Worm (Caenorhabditis elegans) whole organism, L1 larva: ENCODE measurements around the gene Y43F8B.7.

Experiments
- C16A3.4 ChIP-seq: fragments of 150-350 bp; optimal IDR thresholded peaks from 2 replicates; lab custom pipeline; 2014; ENCODE audit warnings: missing biosample characterization, missing genetic modification characterization
- F16B12.6 ChIP-seq: fragments of 150-350 bp; optimal IDR thresholded peaks from 2 replicates; lab custom pipeline; 2014; ENCODE audit warnings: missing biosample characterization, missing genetic modification characterization
- aha-1 ChIP-seq: fragments of 150-350 bp; optimal IDR thresholded peaks from 2 replicates; lab custom pipeline; 2014; ENCODE audit warnings: missing biosample characterization, missing genetic modification characterization
- alr-1 ChIP-seq: fragments of 200-800 bp; sonication (Bioruptor generic); optimal IDR thresholded peaks from 2 replicates; lab custom pipeline; 2018; ENCODE audit warnings: borderline replicate concordance, mild to moderate bottlenecking, missing genetic modification characterization, missing compliant biosample characterization
- aly-2 ChIP-seq: fragments of 150-350 bp; optimal IDR thresholded peaks from 2 replicates; lab custom pipeline; 2014; ENCODE audit warnings: missing biosample characterization, missing genetic modification characterization
- ama-1 ChIP-seq: fragments of 150-350 bp; optimal IDR thresholded peaks from 2 replicates; lab custom pipeline; 2014
- blmp-1 ChIP-seq: fragments of 150-350 bp; optimal IDR thresholded peaks from 2 replicates; lab custom pipeline; 2014; ENCODE audit warnings: missing biosample characterization, missing genetic modification characterization
- ceh-90 ChIP-seq: sonication (generic microtip); optimal IDR thresholded peaks from 2 replicates; lab custom pipeline; 2016; ENCODE audit warnings: missing genetic modification characterization, missing compliant biosample characterization
- dsc-1 ChIP-seq: sonication (generic microtip); optimal IDR thresholded peaks from 2 replicates; lab custom pipeline; 2016; ENCODE audit warnings: mild to moderate bottlenecking, missing genetic modification characterization, missing compliant biosample characterization
- efl-1 ChIP-seq, 4 experiments: fragments of 150-350 bp; optimal IDR thresholded peaks in 3 of 4; peaks in 1 of 4; 1 replicate in 1 of 4; 2 replicates in 3 of 4; lab custom pipeline; 2014; ENCODE audit warnings: missing biosample characterization in 2 of 4, missing genetic modification characterization in 2 of 4, missing genetic modification reagents in 2 of 4
- efl-3 ChIP-seq: fragments of 200-800 bp; sonication (Bioruptor generic); optimal IDR thresholded peaks from 2 replicates; lab custom pipeline; 2018; ENCODE audit warnings: mild to moderate bottlenecking, missing genetic modification characterization, missing compliant biosample characterization
- egl-13 ChIP-seq: sonication (generic microtip); optimal IDR thresholded peaks from 2 replicates; lab custom pipeline; 2016; ENCODE audit warnings: missing genotype, missing genetic modification reagents, missing genetic modification characterization, missing compliant biosample characterization
- egl-27 ChIP-seq, 2 experiments: fragments of 150-350 bp in 1 of 2; sonication (generic microtip); optimal IDR thresholded peaks; 3 replicates each; lab custom pipeline; 2017 to 2018; ENCODE audit warnings: missing biosample characterization in 2 of 2, missing genetic modification characterization in 2 of 2, missing genetic modification reagents in 2 of 2
- elt-2 ChIP-seq: sonication (generic microtip); optimal IDR thresholded peaks from 2 replicates; lab custom pipeline; 2016; ENCODE audit warnings: missing genetic modification characterization, mild to moderate bottlenecking, inconsistent platforms, missing compliant biosample characterization, missing genetic modification reagents
- fkh-10 ChIP-seq: sonication (generic microtip); optimal IDR thresholded peaks from 2 replicates; lab custom pipeline; 2017; ENCODE audit warnings: missing biosample characterization, missing genetic modification reagents, missing genetic modification characterization
- fkh-8 ChIP-seq: sonication (generic microtip); optimal IDR thresholded peaks from 2 replicates; lab custom pipeline; 2016; ENCODE audit warnings: mild to moderate bottlenecking, missing genetic modification characterization, missing compliant biosample characterization
- fos-1 ChIP-seq: fragments of 150-350 bp; optimal IDR thresholded peaks from 2 replicates; lab custom pipeline; 2014; ENCODE audit warnings: missing biosample characterization, missing genetic modification characterization
- grh-1 ChIP-seq: fragments of 200-800 bp; sonication (Bioruptor generic); IDR thresholded peaks from 2 replicates; pipeline ENCODE4 v1.3.6; 2022; ENCODE audit warnings: missing genetic modification reagents, missing genetic modification characterization, missing compliant biosample characterization
- hlh-17 ChIP-seq: fragments of 200-800 bp; sonication (Bioruptor generic); optimal IDR thresholded peaks from 2 replicates; lab custom pipeline; 2018; ENCODE audit warnings: missing genetic modification characterization, mild to moderate bottlenecking, missing compliant biosample characterization, moderate library complexity, borderline replicate concordance
- irx-1 ChIP-seq: sonication (generic microtip); optimal IDR thresholded peaks from 2 replicates; lab custom pipeline; 2016; ENCODE audit warnings: missing genetic modification characterization, missing compliant biosample characterization
- isw-1 ChIP-seq: fragments of 200-800 bp; sonication (Bioruptor generic); IDR thresholded peaks from 2 replicates; pipeline ENCODE4 v1.3.6; 2022; ENCODE audit warnings: missing genetic modification characterization, missing compliant biosample characterization
- jun-1 ChIP-seq: fragments of 150-350 bp; optimal IDR thresholded peaks from 2 replicates; lab custom pipeline; 2014; ENCODE audit warnings: missing biosample characterization, missing genetic modification reagents, missing genetic modification characterization
- lin-15B ChIP-seq: fragments of 150-350 bp; sonication (generic microtip); optimal IDR thresholded peaks from 3 replicates; lab custom pipeline; 2014; ENCODE audit warnings: missing biosample characterization, missing genetic modification characterization
- mab-9 ChIP-seq: fragments of 200-800 bp; sonication (Bioruptor generic); IDR thresholded peaks from 2 replicates; pipeline ENCODE4 v1.3.6; 2022; ENCODE audit warnings: missing genetic modification reagents, missing genetic modification characterization, missing compliant biosample characterization
- mef-2 ChIP-seq: fragments of 150-350 bp; optimal IDR thresholded peaks from 2 replicates; lab custom pipeline; 2014; ENCODE audit warnings: missing biosample characterization, missing genetic modification characterization
- mep-1 ChIP-seq: fragments of 150-350 bp; optimal IDR thresholded peaks from 2 replicates; lab custom pipeline; 2014; ENCODE audit warnings: missing biosample characterization, missing genetic modification characterization
- nhr-28 ChIP-seq: fragments of 150-350 bp; optimal IDR thresholded peaks from 2 replicates; lab custom pipeline; 2014; ENCODE audit warnings: missing biosample characterization, missing genetic modification characterization
- nhr-71 ChIP-seq: sonication (generic microtip); optimal IDR thresholded peaks from 2 replicates; lab custom pipeline; 2016; ENCODE audit warnings: mild to moderate bottlenecking, missing genetic modification characterization, moderate library complexity, missing compliant biosample characterization
- nhr-84 ChIP-seq: sonication (generic microtip); optimal IDR thresholded peaks from 2 replicates; lab custom pipeline; 2017; ENCODE audit warnings: missing biosample characterization, missing genetic modification characterization
- nhr-90 ChIP-seq: sonication (generic microtip); optimal IDR thresholded peaks from 2 replicates; lab custom pipeline; 2016; ENCODE audit warnings: mild to moderate bottlenecking, missing genetic modification characterization, missing compliant biosample characterization; ENCODE audit not compliant: poor library complexity
- pag-3 ChIP-seq: sonication (generic microtip); optimal IDR thresholded peaks from 2 replicates; lab custom pipeline; 2017; ENCODE audit warnings: missing genetic modification characterization, mild to moderate bottlenecking, missing compliant biosample characterization, antibody characterized with exemption, borderline replicate concordance; ENCODE audit not compliant: insufficient read depth
- pax-3 ChIP-seq: fragments of 200-800 bp; sonication (Bioruptor generic); optimal IDR thresholded peaks from 2 replicates; lab custom pipeline; 2018; ENCODE audit warnings: mild to moderate bottlenecking, missing genetic modification characterization, moderate library complexity, missing compliant biosample characterization
- pqm-1 ChIP-seq: sonication (generic microtip); optimal IDR thresholded peaks from 3 replicates; lab custom pipeline; 2017; ENCODE audit warnings: missing biosample characterization, missing genetic modification characterization
- rnt-1 ChIP-seq: sonication (generic microtip); optimal IDR thresholded peaks from 2 replicates; lab custom pipeline; 2016; ENCODE audit warnings: mild to moderate bottlenecking, missing genetic modification characterization, moderate library complexity, missing compliant biosample characterization
- snpc-4 ChIP-seq: fragments of 150-350 bp; optimal IDR thresholded peaks from 2 replicates; lab custom pipeline; 2014; ENCODE audit warnings: missing biosample characterization, missing genetic modification characterization
- snu-23 ChIP-seq: sonication (generic microtip); optimal IDR thresholded peaks from 2 replicates; lab custom pipeline; 2016; ENCODE audit warnings: missing genetic modification characterization, missing compliant biosample characterization
- sox-4 ChIP-seq: sonication (generic microtip); optimal IDR thresholded peaks from 2 replicates; lab custom pipeline; 2016; ENCODE audit warnings: missing genetic modification characterization, missing compliant biosample characterization
- sptf-1 ChIP-seq: fragments of 150-350 bp; optimal IDR thresholded peaks from 2 replicates; lab custom pipeline; 2014; ENCODE audit warnings: missing biosample characterization, missing genetic modification characterization
- tbx-2 ChIP-seq: sonication (generic microtip); optimal IDR thresholded peaks from 2 replicates; lab custom pipeline; 2016; ENCODE audit warnings: missing genetic modification characterization, missing compliant biosample characterization
- tlp-1 ChIP-seq: fragments of 150-350 bp; optimal IDR thresholded peaks from 2 replicates; lab custom pipeline; 2014; ENCODE audit warnings: missing biosample characterization, missing genetic modification characterization
- unc-130 ChIP-seq: fragments of 150-350 bp; optimal IDR thresholded peaks from 2 replicates; lab custom pipeline; 2017; ENCODE audit warnings: missing biosample characterization, missing genetic modification characterization, inconsistent platforms
- unc-62 ChIP-seq: fragments of 150-350 bp; optimal IDR thresholded peaks from 2 replicates; lab custom pipeline; 2014; ENCODE audit warnings: missing biosample characterization, missing genetic modification reagents, missing genetic modification characterization
- unc-86 ChIP-seq: sonication (generic microtip); optimal IDR thresholded peaks from 2 replicates; lab custom pipeline; 2016; ENCODE audit warnings: missing genetic modification characterization, missing compliant biosample characterization
- unc-98 ChIP-seq: fragments of 200-800 bp; sonication (Bioruptor generic); IDR thresholded peaks from 2 replicates; pipeline ENCODE4 v1.3.6; 2022; ENCODE audit warnings: missing genetic modification characterization, missing compliant biosample characterization
- vab-15 ChIP-seq: sonication (generic microtip); optimal IDR thresholded peaks from 2 replicates; lab custom pipeline; 2017; ENCODE audit warnings: missing genotype, mild to moderate bottlenecking, missing genetic modification characterization, missing compliant biosample characterization
- ztf-11 ChIP-seq, 2 experiments: sonication (generic microtip); optimal IDR thresholded peaks; 2 replicates each; lab custom pipeline; 2016 to 2017; ENCODE audit warnings: missing genetic modification characterization in 2 of 2, missing biosample characterization in 1 of 2, missing compliant biosample characterization in 1 of 2

Y43F8B.7 gene

DNA sequence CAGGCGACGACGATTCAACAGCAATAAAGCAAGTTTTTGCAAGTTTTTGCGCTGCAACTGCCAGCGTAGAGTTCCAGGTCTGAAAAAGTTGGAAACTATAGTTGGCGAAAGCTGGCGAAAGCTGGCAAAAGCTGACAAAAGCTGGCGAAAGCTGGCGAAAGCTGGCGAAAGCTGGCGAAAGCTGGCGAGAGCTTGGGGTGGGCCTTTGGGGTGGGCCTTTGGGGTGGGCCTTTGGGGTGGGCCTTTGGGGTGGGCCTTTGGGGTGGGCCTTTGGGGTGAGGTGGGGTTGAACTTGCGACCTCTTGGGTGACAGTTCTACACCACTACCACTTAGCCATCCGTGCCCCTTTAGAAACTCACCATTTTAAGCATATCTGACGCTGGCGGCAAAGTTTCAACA is 4.6 kb downstream of the Y43F8B.7 start:
- TF ChIP-seq fos-1, result no peak
- no peak for TF ChIP-seq snpc-4 (tag; lab: Kevin White, UChicago)
- no peak for TF ChIP-seq sptf-1
- TF ChIP-seq pax-3 (tag; lab: Kevin White, UChicago), result no peak
- TF ChIP-seq F16B12.6 (tag; lab: Kevin White, UChicago), result no peak
- no peak for TF ChIP-seq nhr-90 (tag; lab: Kevin White, UChicago)
- no peak for TF ChIP-seq mef-2 (tag; lab: Kevin White, UChicago)
- no peak for TF ChIP-seq grh-1 (GFP tag; lab: Robert Waterston, UW)

DNA sequence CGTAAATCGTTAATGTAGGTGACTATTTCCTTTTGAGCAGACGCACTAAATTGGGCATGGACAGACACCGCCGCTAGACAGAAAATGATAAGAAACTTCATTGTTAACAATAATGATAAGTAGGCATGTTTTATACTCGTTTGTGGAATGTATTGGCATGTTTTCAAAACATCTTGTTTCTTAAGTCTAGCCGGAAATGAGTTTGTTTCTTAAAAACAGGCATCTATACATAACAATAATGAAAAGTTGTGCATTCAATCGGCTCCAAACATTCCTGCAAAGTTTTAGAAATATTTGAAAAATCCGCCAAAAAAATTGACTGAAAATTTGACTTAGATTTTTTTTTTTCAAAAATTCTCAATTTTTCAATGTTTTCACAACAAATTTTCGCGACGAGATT is 5.0 kb downstream of the Y43F8B.7 start, which contains the start of gene scl-21:
TSS of gene scl-21 (minus strand) at position 101 of the 400 bp plus-strand sequence.
- TF ChIP-seq aha-1 (no peak), irx-1 (no peak), unc-98 (no peak), tbx-2 (tag; lab: Kevin White, UChicago) (no peak), jun-1 (tag; lab: Kevin White, UChicago) (no peak), elt-2 (no peak), unc-130 (tag; lab: Kevin White, UChicago) (no peak), C16A3.4 (tag; lab: Kevin White, UChicago) (no peak), ama-1 (lab: Kevin White, UChicago) (no peak), lin-15B (tag; lab: Kevin White, UChicago) (no peak), egl-27 (tag; optimal IDR thresholded peaks at IDR 0.05; lab: Kevin White, UChicago) (no peak), tlp-1 (no peak)

DNA sequence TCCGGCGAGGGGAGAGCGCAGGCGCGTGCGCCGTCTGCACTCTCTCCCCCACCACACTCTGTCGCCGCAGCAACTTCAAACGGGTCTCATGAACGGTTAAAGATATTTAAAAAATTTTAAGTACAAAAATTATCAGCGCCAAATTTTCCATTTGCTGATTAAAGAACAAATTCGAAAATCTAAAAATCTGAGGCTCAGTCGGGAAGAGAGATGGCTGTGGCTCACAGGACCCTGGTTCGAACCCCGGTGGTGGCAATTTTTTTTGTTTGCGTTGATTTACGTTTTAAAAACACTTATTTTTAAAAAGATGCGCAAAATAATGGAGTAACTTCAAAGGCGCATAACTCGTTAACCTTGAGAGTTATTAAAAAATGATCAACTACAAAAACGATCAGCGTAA is 6.5 kb downstream of the Y43F8B.7 start:
- TF ChIP-seq F16B12.6 (tag; lab: Kevin White, UChicago) (no peak), unc-62 (GFP tag; lab: Kevin White, UChicago) (no peak), mab-9 (GFP tag; lab: Robert Waterston, UW) (no peak), nhr-84 (tag; lab: Kevin White, UChicago) (no peak), dsc-1 (tag; lab: Kevin White, UChicago) (no peak), vab-15 (tag; lab: Kevin White, UChicago) (no peak), isw-1 (GFP tag; lab: Robert Waterston, UW) (no peak), egl-13 (tag; lab: Kevin White, UChicago) (no peak), hlh-17 (GFP tag; lab: Kevin White, UChicago) (no peak), ceh-90 (tag; lab: Kevin White, UChicago) (no peak), unc-86 (tag; lab: Kevin White, UChicago) (no peak), nhr-71 (no peak), C16A3.4 (tag; lab: Kevin White, UChicago) (no peak), unc-98 (no peak), alr-1 (tag; lab: Kevin White, UChicago) (no peak), jun-1 (tag; lab: Kevin White, UChicago) (no peak)

DNA sequence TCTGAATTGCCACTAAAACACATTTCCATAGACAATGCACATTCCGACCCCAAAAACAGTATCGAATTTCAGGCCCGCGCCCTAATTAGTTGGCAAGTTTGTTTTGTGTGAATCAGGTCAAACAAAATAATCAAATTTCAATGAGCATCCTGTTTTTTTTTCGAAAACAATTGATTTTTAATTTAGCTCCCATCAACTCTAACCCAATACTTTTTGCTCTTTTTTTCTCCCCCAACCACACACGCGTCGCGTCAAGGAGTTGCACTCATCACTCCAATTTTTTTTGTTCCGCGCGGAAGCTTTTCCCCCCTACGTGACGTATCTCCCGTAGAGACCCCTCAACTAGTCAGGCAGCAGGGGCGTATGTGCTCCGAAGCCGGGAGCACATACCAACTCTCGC is 10.8 kb downstream of the Y43F8B.7 start:
- TF ChIP-seq efl-3 (GFP tag; lab: Kevin White, UChicago) (no peak), pag-3 (tag; lab: Kevin White, UChicago) (no peak), aly-2 (tag; lab: Kevin White, UChicago) (no peak), efl-1 (optimal IDR thresholded peaks at IDR 0.05; lab: Kevin White, UChicago) (no peak), efl-1 (GFP tag; optimal IDR thresholded peaks at IDR 0.05 in 1 of 2; lab: Kevin White, UChicago) (no peak), snu-23 (GFP tag; lab: Kevin White, UChicago) (no peak), pqm-1 (tag; lab: Kevin White, UChicago) (no peak), mep-1 (tag; lab: Kevin White, UChicago) (no peak), tbx-2 (tag; lab: Kevin White, UChicago) (no peak), unc-130 (tag; lab: Kevin White, UChicago) (no peak), rnt-1 (tag; lab: Kevin White, UChicago) (no peak), fkh-10 (no peak), fkh-8 (tag; lab: Kevin White, UChicago) (no peak), ztf-11 (tag; optimal IDR thresholded peaks at IDR 0.05; lab: Kevin White, UChicago) (no peak), nhr-28 (no peak), blmp-1 (tag; lab: Kevin White, UChicago) (no peak), sox-4 (no peak), tlp-1 (no peak)
